Worm (Caenorhabditis elegans) whole organism, L1 larva: ENCODE results near the gene F11A10.6.

Experiments
- C04F5.9 ChIP-seq: sonication (generic microtip); optimal IDR thresholded peaks from 2 replicates; lab custom pipeline; 2016; ENCODE audit warnings: missing genetic modification characterization, missing compliant biosample characterization
- C34B4.2 ChIP-seq: sonication (generic microtip); optimal IDR thresholded peaks from 2 replicates; lab custom pipeline; 2017; ENCODE audit warnings: mild to moderate bottlenecking, missing genetic modification characterization, missing compliant biosample characterization
- alr-1 ChIP-seq: fragments of 200-800 bp; sonication (Bioruptor generic); optimal IDR thresholded peaks from 2 replicates; lab custom pipeline; 2018; ENCODE audit warnings: borderline replicate concordance, mild to moderate bottlenecking, missing genetic modification characterization, missing compliant biosample characterization
- blmp-1 ChIP-seq: fragments of 150-350 bp; optimal IDR thresholded peaks from 2 replicates; lab custom pipeline; 2014; ENCODE audit warnings: missing biosample characterization, missing genetic modification characterization
- hlh-17 ChIP-seq: fragments of 200-800 bp; sonication (Bioruptor generic); optimal IDR thresholded peaks from 2 replicates; lab custom pipeline; 2018; ENCODE audit warnings: missing genetic modification characterization, mild to moderate bottlenecking, missing compliant biosample characterization, moderate library complexity, borderline replicate concordance
- hpl-2 ChIP-seq: fragments of 150-350 bp; optimal IDR thresholded peaks from 2 replicates; lab custom pipeline; 2014; ENCODE audit warnings: missing biosample characterization, missing genetic modification reagents, missing genetic modification characterization
- lsy-2 ChIP-seq, 2 experiments: fragments of 150-350 bp; optimal IDR thresholded peaks; 2 replicates each; lab custom pipeline; 2014; ENCODE audit warnings: missing biosample characterization in 2 of 2, missing genetic modification characterization in 2 of 2
- mdl-1 ChIP-seq, 2 experiments: fragments of 150-350 bp; optimal IDR thresholded peaks; 2 replicates each; lab custom pipeline; 2014 to 2017; ENCODE audit warnings: missing biosample characterization in 2 of 2, missing genetic modification characterization in 2 of 2, inconsistent platforms in 1 of 2
- nhr-11 ChIP-seq: fragments of 150-350 bp; optimal IDR thresholded peaks from 2 replicates; lab custom pipeline; 2014; ENCODE audit warnings: missing biosample characterization, missing genetic modification characterization
- nhr-90 ChIP-seq: sonication (generic microtip); optimal IDR thresholded peaks from 2 replicates; lab custom pipeline; 2016; ENCODE audit warnings: mild to moderate bottlenecking, missing genetic modification characterization, missing compliant biosample characterization; ENCODE audit not compliant: poor library complexity
- skn-1 ChIP-seq: fragments of 150-350 bp; optimal IDR thresholded peaks from 2 replicates; lab custom pipeline; 2014; ENCODE audit warnings: missing biosample characterization, missing genetic modification characterization
- tbx-2 ChIP-seq: sonication (generic microtip); optimal IDR thresholded peaks from 2 replicates; lab custom pipeline; 2016; ENCODE audit warnings: missing genetic modification characterization, missing compliant biosample characterization
- unc-62 ChIP-seq: fragments of 150-350 bp; optimal IDR thresholded peaks from 2 replicates; lab custom pipeline; 2014; ENCODE audit warnings: missing biosample characterization, missing genetic modification reagents, missing genetic modification characterization

ce11 chrIV:12093819-12094218, 4.4 kb upstream of the F11A10.6 start, which contains the start of gene F11A10.5:
- TF ChIP-seq C04F5.9 (tag; lab: Kevin White, UChicago): no peak
- no peak for TF ChIP-seq mdl-1 (tag; optimal IDR thresholded peaks at IDR 0.05; lab: Kevin White, UChicago)
- TF ChIP-seq blmp-1 (tag; lab: Kevin White, UChicago): no peak
- no peak for TF ChIP-seq hpl-2 (GFP tag; lab: Kevin White, UChicago)
- no peak for TF ChIP-seq nhr-90 (tag; lab: Kevin White, UChicago)
- TF ChIP-seq skn-1 (tag; lab: Kevin White, UChicago): no peak
- no peak for TF ChIP-seq tbx-2 (tag; lab: Kevin White, UChicago)
- no peak for TF ChIP-seq lsy-2 (tag; optimal IDR thresholded peaks at IDR 0.05; lab: Kevin White, UChicago)
- no peak for TF ChIP-seq nhr-11 (tag; lab: Kevin White, UChicago)
- TF ChIP-seq C34B4.2: no peak
- no peak for TF ChIP-seq unc-62
- no peak for TF ChIP-seq hlh-17 (GFP tag; lab: Kevin White, UChicago)
- TF ChIP-seq alr-1 (tag; lab: Kevin White, UChicago): no peak
